3 fruit fly cellular contexts compared by ENCODE assay signal in genomic region chr3R:20057501-20057900, dm6.
TF ChIP-seq lines count a peak whose summit lies in the region.

Gene mdlc (plus strand): TSS chr3R:20057748.

- no peak for TF ChIP-seq CTCF in whole organism, embryonic (GFP tag; optimal IDR thresholded peaks at IDR 0.05; lab: Kevin White, UChicago)

TF ChIP-seq in whole organism, adult, 20 proteins besides CTCF, POLR2A, EP300 and RAD21:
- TF ChIP-seq CG5204 (GFP tag; optimal IDR thresholded peaks at IDR 0.05; lab: Kevin White, UChicago) (peak; percentile 7), ovo (GFP tag; optimal IDR thresholded peaks at IDR 0.05; lab: Kevin White, UChicago) (no peak), kay (GFP tag; lab: Kevin White, UChicago; ENCODE audit: borderline replicate concordance) (peak; percentile 28), toe (GFP tag; optimal IDR thresholded peaks at IDR 0.05; lab: Kevin White, UChicago) (peak; percentile 0), CG11617 (GFP tag; optimal IDR thresholded peaks at IDR 0.05; lab: Kevin White, UChicago) (peak; percentile 14)

TF ChIP-seq in whole organism, embryonic, 481 proteins besides CTCF, POLR2A, EP300 and RAD21 (continues in another document):
- peak; percentile 8 for TF ChIP-seq CG10654 (GFP tag; optimal IDR thresholded peaks at IDR 0.05; lab: Kevin White, UChicago)
- no peak for TF ChIP-seq NK7.1 (GFP tag; optimal IDR thresholded peaks at IDR 0.05; lab: Kevin White, UChicago)
- no peak for TF ChIP-seq lov (optimal IDR thresholded peaks at IDR 0.05; lab: Kevin White, UChicago)
- TF ChIP-seq lov (GFP tag; IDR thresholded peaks at IDR 0.05; lab: Robert Waterston, UW), result no peak
- no peak for TF ChIP-seq maf-S (GFP tag; optimal IDR thresholded peaks at IDR 0.05; lab: Kevin White, UChicago)
- no peak for TF ChIP-seq CG9609 (GFP tag; optimal IDR thresholded peaks at IDR 0.05; lab: Kevin White, UChicago)
- peak; percentile 35 for TF ChIP-seq trem (tag; optimal IDR thresholded peaks at IDR 0.05; lab: Kevin White, UChicago)
- TF ChIP-seq sisA (GFP tag; IDR thresholded peaks at IDR 0.05; lab: Robert Waterston, UW), result no peak
- TF ChIP-seq CG18619 (GFP tag; optimal IDR thresholded peaks at IDR 0.05; lab: Kevin White, UChicago), result no peak
- TF ChIP-seq br (optimal IDR thresholded peaks at IDR 0.05; lab: Kevin White, UChicago), result no peak
- TF ChIP-seq phol (tag; optimal IDR thresholded peaks at IDR 0.05; lab: Kevin White, UChicago), result peak; percentile 51
- TF ChIP-seq Mad (GFP tag; optimal IDR thresholded peaks at IDR 0.05; lab: Kevin White, UChicago), result no peak
- TF ChIP-seq prd (optimal IDR thresholded peaks at IDR 0.05; lab: Kevin White, UChicago), result no peak
- peak; percentile 33; the same call in 1 of the 3 replicates for TF ChIP-seq prd (GFP tag; IDR thresholded peaks at IDR 0.05; lab: Robert Waterston, UW)
- no peak for TF ChIP-seq zfh1 (GFP tag; IDR thresholded peaks at IDR 0.05; lab: Robert Waterston, UW)
- TF ChIP-seq da (GFP tag; optimal IDR thresholded peaks at IDR 0.05; lab: Kevin White, UChicago), result no peak
- TF ChIP-seq CG18599 (GFP tag; optimal IDR thresholded peaks at IDR 0.05; lab: Kevin White, UChicago), result no peak
- no peak for TF ChIP-seq CG4854 (GFP tag; optimal IDR thresholded peaks at IDR 0.05; lab: Kevin White, UChicago)
- peak; percentile 38; the same call in 1 of the 3 replicates for TF ChIP-seq vnd (GFP tag; IDR thresholded peaks at IDR 0.05; lab: Robert Waterston, UW; ENCODE audit: partially characterized antibody)
- no peak for TF ChIP-seq zen2 (GFP tag; IDR thresholded peaks at IDR 0.05; lab: Robert Waterston, UW; ENCODE audit: partially characterized antibody)
- TF ChIP-seq Med (GFP tag; lab: Kevin White, UChicago), result peak; percentile 63
- TF ChIP-seq CG32767 (GFP tag; IDR thresholded peaks at IDR 0.05; lab: Robert Waterston, UW), result no peak
- TF ChIP-seq Camta (GFP tag; optimal IDR thresholded peaks at IDR 0.05; lab: Kevin White, UChicago), result no peak
- TF ChIP-seq Ptx1 (GFP tag; IDR thresholded peaks at IDR 0.05; lab: Robert Waterston, UW), result no peak
- TF ChIP-seq NFAT (GFP tag; IDR thresholded peaks at IDR 0.05; lab: Robert Waterston, UW), result no peak
- TF ChIP-seq oc (tag; optimal IDR thresholded peaks at IDR 0.05; lab: Kevin White, UChicago), result no peak
- TF ChIP-seq fu2 (GFP tag; optimal IDR thresholded peaks at IDR 0.05; lab: Kevin White, UChicago), result no peak
- TF ChIP-seq CG17186 (GFP tag; optimal IDR thresholded peaks at IDR 0.05; lab: Kevin White, UChicago), result no peak
- TF ChIP-seq CG17359 (tag; optimal IDR thresholded peaks at IDR 0.05; lab: Kevin White, UChicago), result no peak
- no peak for TF ChIP-seq HLH54F (GFP tag; optimal IDR thresholded peaks at IDR 0.05; lab: Kevin White, UChicago)
- TF ChIP-seq ttk (GFP tag; IDR thresholded peaks at IDR 0.05; lab: Robert Waterston, UW), result no peak
- no peak for TF ChIP-seq CHES-1-like (GFP tag; optimal IDR thresholded peaks at IDR 0.05; lab: Kevin White, UChicago)
- no peak for TF ChIP-seq Nf-YA (GFP tag; IDR thresholded peaks at IDR 0.05; lab: Robert Waterston, UW)
- no peak for TF ChIP-seq hbn (GFP tag; IDR thresholded peaks at IDR 0.05; lab: Robert Waterston, UW; ENCODE audit: partially characterized antibody)
- no peak for TF ChIP-seq Six4 (GFP tag; optimal IDR thresholded peaks at IDR 0.05; lab: Kevin White, UChicago)
- TF ChIP-seq Sox100B (GFP tag; optimal IDR thresholded peaks at IDR 0.05; lab: Kevin White, UChicago), result peak; percentile 11
- TF ChIP-seq pzg (GFP tag; optimal IDR thresholded peaks at IDR 0.05; lab: Kevin White, UChicago), result peak; percentile 38
- no peak for TF ChIP-seq sqz (GFP tag; optimal IDR thresholded peaks at IDR 0.05; lab: Kevin White, UChicago)
- no peak for TF ChIP-seq cwo (GFP tag; optimal IDR thresholded peaks at IDR 0.05; lab: Kevin White, UChicago)
- no peak for TF ChIP-seq Rx (GFP tag; IDR thresholded peaks at IDR 0.05; lab: Robert Waterston, UW)
- TF ChIP-seq klu (GFP tag; IDR thresholded peaks at IDR 0.05; lab: Robert Waterston, UW), result no peak
- peak; percentile 15 for TF ChIP-seq CG10267 (tag; optimal IDR thresholded peaks at IDR 0.05; lab: Kevin White, UChicago)
- no peak for TF ChIP-seq grn (GFP tag; optimal IDR thresholded peaks at IDR 0.05; lab: Kevin White, UChicago)
- no peak for TF ChIP-seq pfk (GFP tag; optimal IDR thresholded peaks at IDR 0.05; lab: Kevin White, UChicago)
- no peak for TF ChIP-seq z (GFP tag; IDR thresholded peaks at IDR 0.05; lab: Robert Waterston, UW)
- no peak for TF ChIP-seq Tbp (GFP tag; optimal IDR thresholded peaks at IDR 0.05; lab: Kevin White, UChicago)

TF ChIP-seq in whole organism, prepupa, 60 proteins besides CTCF, POLR2A, EP300 and RAD21:
- TF ChIP-seq CG6276 (GFP tag; optimal IDR thresholded peaks at IDR 0.05; lab: Kevin White, UChicago), result no peak
- TF ChIP-seq CG34406 (GFP tag; optimal IDR thresholded peaks at IDR 0.05; lab: Kevin White, UChicago), result no peak
- peak; percentile 71 for TF ChIP-seq svp (GFP tag; lab: Kevin White, UChicago)
- peak; percentile 87 for TF ChIP-seq fkh (GFP tag; optimal IDR thresholded peaks at IDR 0.05; lab: Kevin White, UChicago)
- TF ChIP-seq CG10631 (GFP tag; optimal IDR thresholded peaks at IDR 0.05; lab: Kevin White, UChicago), result peak; percentile 14
- TF ChIP-seq CG8119 (GFP tag; IDR thresholded peaks at IDR 0.05; lab: Robert Waterston, UW), result no peak
- TF ChIP-seq ss (GFP tag; optimal IDR thresholded peaks at IDR 0.05; lab: Kevin White, UChicago), result no peak
- no peak for TF ChIP-seq CG3919 (GFP tag; optimal IDR thresholded peaks at IDR 0.05; lab: Kevin White, UChicago)
